Fruit fly (Drosophila melanogaster) whole organism, embryonic: ENCODE measurements around the gene Neu2.

Source experiments
- Atf3 ChIP-seq: fragments of 200-800 bp; sonication (Bioruptor generic); optimal IDR thresholded peaks from 3 replicates; lab custom pipeline; 2016; ENCODE audit warnings: missing biosample characterization, missing genetic modification characterization
- CG10267 ChIP-seq: fragments of 200-800 bp; sonication (Bioruptor generic); optimal IDR thresholded peaks from 2 replicates; lab custom pipeline; 2018; ENCODE audit warnings: missing biosample characterization, mild to moderate bottlenecking, missing genetic modification characterization, moderate library complexity
- CG10431 ChIP-seq: fragments of 200-800 bp; sonication (Bioruptor generic); optimal IDR thresholded peaks from 3 replicates; lab custom pipeline; 2018; ENCODE audit warnings: missing biosample characterization, mild to moderate bottlenecking, missing genetic modification characterization
- CG13123 ChIP-seq: fragments of 200-800 bp; sonication (Bioruptor generic); optimal IDR thresholded peaks from 2 replicates; lab custom pipeline; 2016; ENCODE audit warnings: missing biosample characterization, missing genetic modification characterization
- CG13424 ChIP-seq: fragments of 200-800 bp; sonication (Bioruptor generic); optimal IDR thresholded peaks from 2 replicates; lab custom pipeline; 2019; ENCODE audit warnings: missing biosample characterization, mild to moderate bottlenecking, missing genetic modification characterization, moderate library complexity
- CG13624 ChIP-seq: fragments of 200-800 bp; sonication (Bioruptor generic); optimal IDR thresholded peaks from 2 replicates; lab custom pipeline; 2016; ENCODE audit warnings: missing biosample characterization, missing genetic modification characterization
- CG14667 ChIP-seq: fragments of 200-800 bp; sonication (Bioruptor generic); IDR thresholded peaks from 2 replicates; pipeline ENCODE4 v1.3.6; 2022; ENCODE audit warnings: missing biosample characterization, missing genetic modification characterization
- CG14710 ChIP-seq: fragments of 200-800 bp; sonication (Bioruptor generic); optimal IDR thresholded peaks from 3 replicates; lab custom pipeline; 2019; ENCODE audit warnings: missing biosample characterization, mild to moderate bottlenecking, missing genetic modification characterization, moderate library complexity
- CG17802 ChIP-seq: fragments of 200-800 bp; sonication (Bioruptor generic); optimal IDR thresholded peaks from 2 replicates; lab custom pipeline; 2018; ENCODE audit warnings: missing biosample characterization, mild to moderate bottlenecking, missing genetic modification characterization, moderate library complexity
- CG17912 ChIP-seq: fragments of 200-800 bp; sonication (Bioruptor generic); optimal IDR thresholded peaks from 2 replicates; lab custom pipeline; 2018; ENCODE audit warnings: missing biosample characterization, mild to moderate bottlenecking, missing genetic modification characterization
- CG3163 ChIP-seq: fragments of 200-800 bp; sonication (Bioruptor generic); optimal IDR thresholded peaks from 3 replicates; lab custom pipeline; 2016; ENCODE audit warnings: missing biosample characterization, missing genetic modification characterization
- CG33557 ChIP-seq: fragments of 200-800 bp; sonication (Bioruptor generic); optimal IDR thresholded peaks from 2 replicates; lab custom pipeline; 2019; ENCODE audit warnings: missing biosample characterization, mild to moderate bottlenecking, missing genetic modification characterization, moderate library complexity
- CG34376 ChIP-seq: fragments of 200-800 bp; sonication (Bioruptor generic); optimal IDR thresholded peaks from 2 replicates; lab custom pipeline; 2018; ENCODE audit warnings: missing biosample characterization, mild to moderate bottlenecking, missing genetic modification characterization
- CG3847 ChIP-seq: fragments of 200-800 bp; sonication (Bioruptor generic); IDR thresholded peaks from 2 replicates; pipeline ENCODE4 v1.3.6; 2022; ENCODE audit warnings: missing biosample characterization, missing genetic modification characterization
- CG6654 ChIP-seq: fragments of 200-800 bp; sonication (Bioruptor generic); optimal IDR thresholded peaks from 2 replicates; lab custom pipeline; 2017; ENCODE audit warnings: missing biosample characterization, mild to moderate bottlenecking, missing genetic modification characterization
- CG8388 ChIP-seq: fragments of 200-800 bp; sonication (Bioruptor generic); optimal IDR thresholded peaks from 2 replicates; lab custom pipeline; 2019; ENCODE audit warnings: missing biosample characterization, mild to moderate bottlenecking, missing genetic modification characterization, moderate library complexity
- Chrac-16 ChIP-seq: fragments of 200-800 bp; sonication (Bioruptor generic); optimal IDR thresholded peaks from 3 replicates; lab custom pipeline; 2016; ENCODE audit warnings: missing biosample characterization, missing genetic modification characterization
- D ChIP-seq, 2 experiments: fragments of 200-800 bp in 1 of 2; fragments of >200 bp in 1 of 2; sonication (Bioruptor generic) in 1 of 2; optimal IDR thresholded peaks; 2 replicates in 1 of 2; 3 replicates in 1 of 2; lab custom pipeline; 2017; ENCODE audit warnings: mild to moderate bottlenecking in 1 of 2, missing biosample characterization in 1 of 2, missing genetic modification characterization in 1 of 2, missing genetic modification reagents in 1 of 2
- Doc2 ChIP-seq: fragments of 200-800 bp; sonication (Bioruptor generic); IDR thresholded peaks from 2 replicates; pipeline ENCODE4 v1.3.6; 2022; ENCODE audit warnings: missing biosample characterization, missing genetic modification characterization
- Doc3 ChIP-seq: fragments of 200-800 bp; sonication (Bioruptor generic); IDR thresholded peaks from 3 replicates; pipeline ENCODE4 v1.3.6; 2022; ENCODE audit warnings: missing biosample characterization, missing genetic modification characterization; ENCODE audit not compliant: partially characterized antibody
- Dref ChIP-seq: fragments of 200-800 bp; sonication (Bioruptor generic); IDR thresholded peaks from 2 replicates; pipeline ENCODE4 v1.3.6; 2022; ENCODE audit warnings: missing biosample characterization, missing genetic modification characterization
- Ets65A ChIP-seq: fragments of 200-800 bp; sonication (Bioruptor generic); peaks from one replicate; lab custom pipeline; 2016; ENCODE audit warnings: missing biosample characterization, missing genetic modification characterization
- H15 ChIP-seq: fragments of 200-800 bp; sonication (Bioruptor generic); IDR thresholded peaks from 3 replicates; pipeline ENCODE4 v1.3.6; 2022; ENCODE audit warnings: missing biosample characterization, missing genetic modification characterization
- Hand ChIP-seq: fragments of 200-800 bp; sonication (Bioruptor generic); optimal IDR thresholded peaks from 2 replicates; lab custom pipeline; 2017; ENCODE audit warnings: mild to moderate bottlenecking, missing biosample characterization, missing genetic modification reagents, missing genetic modification characterization
- Hsf ChIP-seq: fragments of 200-800 bp; sonication (Bioruptor generic); optimal IDR thresholded peaks from 3 replicates; lab custom pipeline; 2016; ENCODE audit warnings: missing biosample characterization, missing genetic modification characterization
- Lpt ChIP-seq: fragments of >200 bp; optimal IDR thresholded peaks from 2 replicates; lab custom pipeline; 2018; ENCODE audit warnings: missing biosample characterization, missing genetic modification characterization
- Myb ChIP-seq: fragments of 200-800 bp; sonication (Bioruptor generic); optimal IDR thresholded peaks from 2 replicates; lab custom pipeline; 2016; ENCODE audit warnings: missing biosample characterization, missing genetic modification characterization
- NK7.1 ChIP-seq: fragments of 200-800 bp; sonication (Bioruptor generic); optimal IDR thresholded peaks from 3 replicates; lab custom pipeline; 2016; ENCODE audit warnings: missing biosample characterization, missing genetic modification characterization
- Sry-β ChIP-seq: fragments of 200-800 bp; sonication (Bioruptor generic); optimal IDR thresholded peaks from 2 replicates; lab custom pipeline; 2018; ENCODE audit warnings: missing biosample characterization, mild to moderate bottlenecking, missing genetic modification characterization, moderate library complexity
- Sry-δ ChIP-seq: fragments of 200-800 bp; sonication (Bioruptor generic); optimal IDR thresholded peaks from 2 replicates; lab custom pipeline; 2016; ENCODE audit warnings: missing biosample characterization, missing genetic modification characterization
- dmrt99B ChIP-seq: fragments of 200-800 bp; sonication (Bioruptor generic); optimal IDR thresholded peaks from 2 replicates; lab custom pipeline; 2018; ENCODE audit warnings: missing biosample characterization, mild to moderate bottlenecking, missing genetic modification characterization, moderate library complexity
- ewg ChIP-seq: fragments of 200-800 bp; sonication (Bioruptor generic); optimal IDR thresholded peaks from 3 replicates; lab custom pipeline; 2017; ENCODE audit warnings: mild to moderate bottlenecking, missing biosample characterization, missing genetic modification reagents, missing genetic modification characterization
- fd96Cb ChIP-seq: fragments of 200-800 bp; sonication (Bioruptor generic); optimal IDR thresholded peaks from 2 replicates; lab custom pipeline; 2018; ENCODE audit warnings: missing biosample characterization, mild to moderate bottlenecking, missing genetic modification characterization, moderate library complexity
- gcm2 ChIP-seq: fragments of 200-800 bp; sonication (Bioruptor generic); optimal IDR thresholded peaks from 2 replicates; lab custom pipeline; 2016; ENCODE audit warnings: missing biosample characterization, missing genetic modification characterization
- gt ChIP-seq: fragments of 200-800 bp; sonication (Bioruptor generic); IDR thresholded peaks from 2 replicates; pipeline ENCODE4 v1.3.6; 2022; ENCODE audit warnings: missing biosample characterization, missing genetic modification characterization
- ind ChIP-seq: fragments of 200-800 bp; sonication (Bioruptor generic); optimal IDR thresholded peaks from 3 replicates; lab custom pipeline; 2016; ENCODE audit warnings: missing biosample characterization, missing genetic modification characterization
- jigr1 ChIP-seq: fragments of 200-800 bp; sonication (Bioruptor generic); IDR thresholded peaks from 3 replicates; pipeline ENCODE4 v1.3.6; 2022; ENCODE audit warnings: missing biosample characterization, missing genetic modification characterization
- kni ChIP-seq: fragments of 200-800 bp; sonication (Bioruptor generic); optimal IDR thresholded peaks from 3 replicates; lab custom pipeline; 2017; ENCODE audit warnings: mild to moderate bottlenecking, missing biosample characterization, missing genetic modification reagents, missing genetic modification characterization
- onecut ChIP-seq: fragments of 200-800 bp; sonication (Bioruptor generic); IDR thresholded peaks from 2 replicates; pipeline ENCODE4 v1.3.6; 2022; ENCODE audit warnings: missing biosample characterization, missing genetic modification characterization
- p53 ChIP-seq: fragments of 200-800 bp; sonication (Bioruptor generic); optimal IDR thresholded peaks from 2 replicates; lab custom pipeline; 2016; ENCODE audit warnings: missing biosample characterization, missing genetic modification characterization
- phol ChIP-seq: fragments of 200-800 bp; sonication (Bioruptor generic); optimal IDR thresholded peaks from 3 replicates; lab custom pipeline; 2018; ENCODE audit warnings: missing biosample characterization, mild to moderate bottlenecking, missing genetic modification characterization, moderate library complexity
- ro ChIP-seq: fragments of 200-800 bp; sonication (Bioruptor generic); IDR thresholded peaks from 2 replicates; pipeline ENCODE4 v1.3.6; 2022; ENCODE audit warnings: missing biosample characterization, missing genetic modification characterization
- schlank ChIP-seq: fragments of 200-800 bp; sonication (Bioruptor generic); optimal IDR thresholded peaks from 2 replicates; lab custom pipeline; 2018; ENCODE audit warnings: missing biosample characterization, mild to moderate bottlenecking, missing genetic modification characterization
- sr ChIP-seq: fragments of 200-800 bp; sonication (Bioruptor generic); IDR thresholded peaks from 3 replicates; pipeline ENCODE4 v1.3.6; 2022; ENCODE audit warnings: missing biosample characterization, missing genetic modification characterization
- tap ChIP-seq: fragments of 200-800 bp; optimal IDR thresholded peaks from 3 replicates; lab custom pipeline; 2019; ENCODE audit warnings: missing biosample characterization, mild to moderate bottlenecking, missing genetic modification characterization, moderate library complexity
- tup ChIP-seq: fragments of 200-800 bp; sonication (Bioruptor generic); optimal IDR thresholded peaks from 2 replicates; lab custom pipeline; 2016; ENCODE audit warnings: missing biosample characterization, mild to moderate bottlenecking, missing genetic modification characterization, moderate library complexity
- twi ChIP-seq: fragments of 200-800 bp; optimal IDR thresholded peaks from 2 replicates; lab custom pipeline; 2019; ENCODE audit warnings: missing biosample characterization, mild to moderate bottlenecking, missing genetic modification characterization, moderate library complexity
- vfl ChIP-seq: fragments of 200-800 bp; sonication (Bioruptor generic); optimal IDR thresholded peaks from 2 replicates; lab custom pipeline; 2016; ENCODE audit warnings: missing biosample characterization, missing genetic modification characterization

Gene Neu2

dm6 chr3L:21515823-21516715, 25.7 kb upstream of the Neu2 start, which contains the start of the genes SAK and Cdk12 (continued):
- TF ChIP-seq CG34376 (GFP tag; lab: Kevin White, UChicago), result peak; percentile 57
- 0 out of 2 replicates have a peak, but pooled peaks have one; percentile 34 for TF ChIP-seq onecut (GFP tag; lab: Robert Waterston, UW)
- TF ChIP-seq Atf3 (GFP tag; lab: Kevin White, UChicago), result no peak
- TF ChIP-seq Sry-β (GFP tag; lab: Kevin White, UChicago), result peak; percentile 64
- peak; percentile 86 for TF ChIP-seq CG3847 (GFP tag; lab: Robert Waterston, UW)
- TF ChIP-seq ro (GFP tag; lab: Robert Waterston, UW), result peak; percentile 61; the same call in 1 of the 2 replicates
- TF ChIP-seq Dref, result peak; percentile 50
- peak; percentile 71 for TF ChIP-seq Hsf (GFP tag; lab: Kevin White, UChicago)
- TF ChIP-seq phol (tag; lab: Kevin White, UChicago), result peak; percentile 89
- peak; percentile 98 for TF ChIP-seq Ets65A (GFP tag; lab: Kevin White, UChicago)
- TF ChIP-seq Myb (GFP tag; lab: Kevin White, UChicago), result peak; percentile 54
- peak; percentile 94 for TF ChIP-seq CG14710 (tag; lab: Kevin White, UChicago)
- TF ChIP-seq CG10267 (tag; lab: Kevin White, UChicago), result peak; percentile 95
- peak; percentile 88 for TF ChIP-seq CG17802 (tag; lab: Kevin White, UChicago)
- TF ChIP-seq twi (tag; lab: Kevin White, UChicago), result peak; percentile 71
- TF ChIP-seq Chrac-16 (GFP tag; lab: Kevin White, UChicago), result peak; percentile 86
- peak; percentile 23 for TF ChIP-seq CG3163
- peak; percentile 44 for TF ChIP-seq gt
- no peak for TF ChIP-seq Doc2
- peak; percentile 36 for TF ChIP-seq Hand
- TF ChIP-seq vfl (GFP tag; lab: Kevin White, UChicago), result peak; percentile 11
- TF ChIP-seq fd96Cb (tag; lab: Kevin White, UChicago), result peak; percentile 76
- TF ChIP-seq Sry-δ (GFP tag; lab: Kevin White, UChicago), result peak; percentile 69
- peak; percentile 55 for TF ChIP-seq schlank (tag; lab: Kevin White, UChicago)
- peak; percentile 32 for TF ChIP-seq CG13123 (GFP tag; lab: Kevin White, UChicago)
- TF ChIP-seq jigr1 (GFP tag; lab: Robert Waterston, UW), result peak; percentile 67; the same call in 2 of the 3 replicates
- no peak for TF ChIP-seq D (optimal IDR thresholded peaks at IDR 0.05; lab: Kevin White, UChicago)
- TF ChIP-seq D (GFP tag; optimal IDR thresholded peaks at IDR 0.05; lab: Kevin White, UChicago), result peak; percentile 81
- peak; percentile 68 for TF ChIP-seq CG6654
- TF ChIP-seq CG33557 (GFP tag; lab: Kevin White, UChicago), result peak; percentile 85
- peak; percentile 77 for TF ChIP-seq tup (GFP tag; lab: Kevin White, UChicago)
- peak; percentile 61 for TF ChIP-seq ewg
- peak; percentile 78 for TF ChIP-seq CG8388 (GFP tag; lab: Kevin White, UChicago)
- TF ChIP-seq tap (tag; lab: Kevin White, UChicago), result peak; percentile 82
- TF ChIP-seq kni (GFP tag; lab: Kevin White, UChicago), result no peak
- no peak for TF ChIP-seq Lpt (GFP tag; lab: Kevin White, UChicago)
- no peak for TF ChIP-seq gcm2 (GFP tag; lab: Kevin White, UChicago)
- peak; percentile 66; the same call in 2 of the 3 replicates for TF ChIP-seq H15
- peak; percentile 38 for TF ChIP-seq CG10431 (GFP tag; lab: Kevin White, UChicago)
- TF ChIP-seq CG13624 (GFP tag; lab: Kevin White, UChicago), result peak; percentile 49
- peak; percentile 83 for TF ChIP-seq dmrt99B (tag; lab: Kevin White, UChicago)
- TF ChIP-seq ind (GFP tag; lab: Kevin White, UChicago), result peak; percentile 86
- peak; percentile 13 for TF ChIP-seq NK7.1 (GFP tag; lab: Kevin White, UChicago)
- peak; percentile 44 for TF ChIP-seq CG17912 (GFP tag; lab: Kevin White, UChicago)
- no peak for TF ChIP-seq p53
- peak; percentile 5; the same call in 1 of the 3 replicates for TF ChIP-seq sr
- TF ChIP-seq CG13424 (tag; lab: Kevin White, UChicago), result peak; percentile 90
- peak; percentile 18; the same call in 1 of the 3 replicates for TF ChIP-seq Doc3 (GFP tag; lab: Robert Waterston, UW)
- peak; percentile 80 for TF ChIP-seq CG14667 (GFP tag; lab: Robert Waterston, UW)
